Fruit fly (Drosophila melanogaster) whole organism, embryonic: ENCODE results near the gene Rm62.

Source experiments
- Atf6 ChIP-seq: fragments of 200-800 bp; sonication (Bioruptor generic); IDR thresholded peaks from 2 replicates; pipeline ENCODE4 v1.3.6; 2022; ENCODE audit warnings: missing biosample characterization, missing genetic modification characterization
- B-H1 ChIP-seq: fragments of 200-800 bp; sonication (Bioruptor generic); IDR thresholded peaks from 3 replicates; pipeline ENCODE4 v1.3.6; 2022; ENCODE audit warnings: missing biosample characterization, missing genetic modification characterization
- CG11247 ChIP-seq: fragments of 200-800 bp; sonication (Bioruptor generic); IDR thresholded peaks from 2 replicates; pipeline ENCODE4 v1.3.6; 2022; ENCODE audit warnings: missing biosample characterization, missing genetic modification characterization
- CG11560 ChIP-seq: fragments of 200-800 bp; sonication (Bioruptor generic); IDR thresholded peaks from 3 replicates; pipeline ENCODE4 v1.3.6; 2022; ENCODE audit warnings: missing biosample characterization, missing genetic modification characterization
- CG12942 ChIP-seq: fragments of 200-800 bp; sonication (Bioruptor generic); optimal IDR thresholded peaks from 3 replicates; lab custom pipeline; 2016; ENCODE audit warnings: missing biosample characterization, missing genetic modification characterization
- CG1529 ChIP-seq: fragments of 200-800 bp; sonication (Bioruptor generic); optimal IDR thresholded peaks from 3 replicates; lab custom pipeline; 2018; ENCODE audit warnings: missing biosample characterization, missing genetic modification characterization
- CG16813 ChIP-seq: fragments of 200-800 bp; sonication (Bioruptor generic); IDR thresholded peaks from 3 replicates; pipeline ENCODE4 v1.3.6; 2022; ENCODE audit warnings: missing biosample characterization, missing genetic modification characterization; ENCODE audit not compliant: partially characterized antibody
- CG17328 ChIP-seq: fragments of 200-800 bp; sonication (Bioruptor generic); IDR thresholded peaks from 2 replicates; pipeline ENCODE4 v1.3.6; 2022; ENCODE audit warnings: missing biosample characterization, missing genetic modification characterization
- CG18599 ChIP-seq: fragments of 200-800 bp; sonication (Bioruptor generic); optimal IDR thresholded peaks from 3 replicates; lab custom pipeline; 2017; ENCODE audit warnings: missing biosample characterization, missing genetic modification characterization, mild to moderate bottlenecking, moderate library complexity, missing genetic modification reagents
- CG3163 ChIP-seq: fragments of 200-800 bp; sonication (Bioruptor generic); optimal IDR thresholded peaks from 3 replicates; lab custom pipeline; 2016; ENCODE audit warnings: missing biosample characterization, missing genetic modification characterization
- CG32772 ChIP-seq: fragments of 200-800 bp; sonication (Bioruptor generic); IDR thresholded peaks from 2 replicates; pipeline ENCODE4 v1.3.6; 2022; ENCODE audit warnings: missing biosample characterization, missing genetic modification characterization
- CG3407 ChIP-seq: fragments of 200-800 bp; sonication (Bioruptor generic); optimal IDR thresholded peaks from 2 replicates; lab custom pipeline; 2018; ENCODE audit warnings: missing biosample characterization, mild to moderate bottlenecking, missing genetic modification characterization
- CG3847 ChIP-seq: fragments of 200-800 bp; sonication (Bioruptor generic); IDR thresholded peaks from 2 replicates; pipeline ENCODE4 v1.3.6; 2022; ENCODE audit warnings: missing biosample characterization, missing genetic modification characterization
- CG4360 ChIP-seq: fragments of 200-800 bp; sonication (Bioruptor generic); IDR thresholded peaks from 2 replicates; pipeline ENCODE4 v1.3.6; 2022; ENCODE audit warnings: missing biosample characterization, missing genetic modification characterization
- CG5245 ChIP-seq: fragments of 200-800 bp; sonication (Bioruptor generic); optimal IDR thresholded peaks from 3 replicates; lab custom pipeline; 2016; ENCODE audit warnings: missing biosample characterization, missing genetic modification characterization
- CG6683 ChIP-seq: fragments of 200-800 bp; sonication (Bioruptor generic); optimal IDR thresholded peaks from 2 replicates; lab custom pipeline; 2017; ENCODE audit warnings: missing biosample characterization, mild to moderate bottlenecking, missing genetic modification characterization, missing genetic modification reagents
- CG8388 ChIP-seq: fragments of 200-800 bp; sonication (Bioruptor generic); optimal IDR thresholded peaks from 2 replicates; lab custom pipeline; 2019; ENCODE audit warnings: missing biosample characterization, mild to moderate bottlenecking, missing genetic modification characterization, moderate library complexity
- CG8944 ChIP-seq: fragments of 200-800 bp; sonication (Bioruptor generic); optimal IDR thresholded peaks from 3 replicates; lab custom pipeline; 2016; ENCODE audit warnings: missing biosample characterization, missing genetic modification characterization
- CoRest ChIP-seq: fragments of 200-800 bp; sonication (Bioruptor generic); optimal IDR thresholded peaks from 3 replicates; lab custom pipeline; 2018; ENCODE audit warnings: missing biosample characterization, mild to moderate bottlenecking, missing genetic modification characterization, moderate library complexity
- D19B ChIP-seq: fragments of 200-800 bp; sonication (Bioruptor generic); optimal IDR thresholded peaks from 2 replicates; lab custom pipeline; 2017; ENCODE audit warnings: missing biosample characterization, mild to moderate bottlenecking, missing genetic modification characterization
- Dfd ChIP-seq, 2 experiments: fragments of >200 bp; optimal IDR thresholded peaks; 2 replicates each; lab custom pipeline; 2017; ENCODE audit warnings: missing biosample characterization in 2 of 2, missing genetic modification characterization in 2 of 2
- Dip2 ChIP-seq: fragments of 200-800 bp; sonication (Bioruptor generic); IDR thresholded peaks from 2 replicates; pipeline ENCODE4 v1.3.6; 2022; ENCODE audit warnings: missing biosample characterization, missing genetic modification characterization
- Doc3 ChIP-seq: fragments of 200-800 bp; sonication (Bioruptor generic); IDR thresholded peaks from 3 replicates; pipeline ENCODE4 v1.3.6; 2022; ENCODE audit warnings: missing biosample characterization, missing genetic modification characterization; ENCODE audit not compliant: partially characterized antibody
- Drgx ChIP-seq: fragments of 200-800 bp; sonication (Bioruptor generic); IDR thresholded peaks from 2 replicates; pipeline ENCODE4 v1.3.6; 2022; ENCODE audit warnings: missing biosample characterization, missing genetic modification characterization
- Ets65A ChIP-seq: fragments of 200-800 bp; sonication (Bioruptor generic); peaks from one replicate; lab custom pipeline; 2016; ENCODE audit warnings: missing biosample characterization, missing genetic modification characterization
- Ets97D ChIP-seq: fragments of 200-800 bp; sonication (Bioruptor generic); optimal IDR thresholded peaks from 3 replicates; lab custom pipeline; 2016; ENCODE audit warnings: missing biosample characterization, missing genetic modification characterization
- H2.0 ChIP-seq: fragments of 200-800 bp; sonication (Bioruptor generic); IDR thresholded peaks from 2 replicates; pipeline ENCODE4 v1.3.6; 2022; ENCODE audit warnings: missing biosample characterization, missing genetic modification characterization
- Hand ChIP-seq: fragments of 200-800 bp; sonication (Bioruptor generic); optimal IDR thresholded peaks from 2 replicates; lab custom pipeline; 2017; ENCODE audit warnings: mild to moderate bottlenecking, missing biosample characterization, missing genetic modification reagents, missing genetic modification characterization
- Lhr ChIP-seq: fragments of 200-800 bp; sonication (Bioruptor generic); optimal IDR thresholded peaks from 3 replicates; lab custom pipeline; 2017; ENCODE audit warnings: mild to moderate bottlenecking, missing biosample characterization, missing genetic modification reagents, missing genetic modification characterization
- Mrtf ChIP-seq: fragments of 200-800 bp; sonication (Bioruptor generic); IDR thresholded peaks from 3 replicates; pipeline ENCODE4 v1.3.6; 2022; ENCODE audit warnings: missing biosample characterization, missing genetic modification characterization
- NFAT ChIP-seq: fragments of 200-800 bp; sonication (Bioruptor generic); IDR thresholded peaks from 2 replicates; pipeline ENCODE4 v1.3.6; 2022; ENCODE audit warnings: missing biosample characterization, missing genetic modification characterization
- Neu2 ChIP-seq: fragments of 200-800 bp; sonication (Bioruptor generic); optimal IDR thresholded peaks from 3 replicates; lab custom pipeline; 2016; ENCODE audit warnings: missing biosample characterization, missing genetic modification characterization, borderline replicate concordance
- Rfx ChIP-seq: fragments of 200-800 bp; sonication (Bioruptor generic); IDR thresholded peaks from 2 replicates; pipeline ENCODE4 v1.3.6; 2022; ENCODE audit warnings: missing biosample characterization, missing genetic modification characterization
- ara ChIP-seq: fragments of 200-800 bp; sonication (Bioruptor generic); IDR thresholded peaks from 2 replicates; pipeline ENCODE4 v1.3.6; 2022; ENCODE audit warnings: missing biosample characterization, missing genetic modification characterization
- btn ChIP-seq: fragments of 200-800 bp; sonication (Bioruptor generic); optimal IDR thresholded peaks from 2 replicates; lab custom pipeline; 2016; ENCODE audit warnings: missing biosample characterization, missing genetic modification characterization
- cad ChIP-seq: fragments of >200 bp; optimal IDR thresholded peaks from 2 replicates; lab custom pipeline; 2017; ENCODE audit warnings: missing biosample characterization, missing genetic modification characterization
- crc ChIP-seq: fragments of 200-800 bp; sonication (Bioruptor generic); optimal IDR thresholded peaks from 2 replicates; lab custom pipeline; 2016; ENCODE audit warnings: missing biosample characterization, missing genetic modification characterization
- crol ChIP-seq: fragments of 200-800 bp; sonication (Bioruptor generic); IDR thresholded peaks from 2 replicates; pipeline ENCODE4 v1.3.6; 2022; ENCODE audit warnings: missing biosample characterization, missing genetic modification characterization
- danr ChIP-seq: fragments of 200-800 bp; sonication (Bioruptor generic); IDR thresholded peaks from 2 replicates; pipeline ENCODE4 v1.3.6; 2022; ENCODE audit warnings: missing biosample characterization, missing genetic modification characterization
- gcm2 ChIP-seq: fragments of 200-800 bp; sonication (Bioruptor generic); optimal IDR thresholded peaks from 2 replicates; lab custom pipeline; 2016; ENCODE audit warnings: missing biosample characterization, missing genetic modification characterization
- gem ChIP-seq: fragments of 200-800 bp; sonication (Bioruptor generic); optimal IDR thresholded peaks from 2 replicates; lab custom pipeline; 2019; ENCODE audit warnings: missing biosample characterization, mild to moderate bottlenecking, missing genetic modification characterization, moderate library complexity
- gfzf ChIP-seq: fragments of 200-800 bp; sonication (Bioruptor generic); optimal IDR thresholded peaks from 2 replicates; lab custom pipeline; 2016; ENCODE audit warnings: missing biosample characterization, mild to moderate bottlenecking, missing genetic modification characterization, moderate library complexity
- ind ChIP-seq: fragments of 200-800 bp; sonication (Bioruptor generic); optimal IDR thresholded peaks from 3 replicates; lab custom pipeline; 2016; ENCODE audit warnings: missing biosample characterization, missing genetic modification characterization
- kay ChIP-seq: fragments of 200-800 bp; sonication (Bioruptor generic); optimal IDR thresholded peaks from 2 replicates; lab custom pipeline; 2016; ENCODE audit warnings: missing biosample characterization, missing genetic modification characterization
- klu ChIP-seq: fragments of 200-800 bp; sonication (Bioruptor generic); IDR thresholded peaks from 2 replicates; pipeline ENCODE4 v1.3.6; 2022; ENCODE audit warnings: missing biosample characterization, missing genetic modification characterization
- lbe ChIP-seq: fragments of 200-800 bp; sonication (Bioruptor generic); optimal IDR thresholded peaks from 2 replicates; lab custom pipeline; 2016; ENCODE audit warnings: missing biosample characterization, mild to moderate bottlenecking, missing genetic modification characterization
- lilli ChIP-seq: fragments of 200-800 bp; sonication (Bioruptor generic); optimal IDR thresholded peaks from 3 replicates; lab custom pipeline; 2016; ENCODE audit warnings: missing biosample characterization, missing genetic modification characterization
- lmd ChIP-seq: fragments of 200-800 bp; sonication (Bioruptor generic); IDR thresholded peaks from 2 replicates; pipeline ENCODE4 v1.3.6; 2022; ENCODE audit warnings: missing biosample characterization, missing genetic modification characterization
- tio ChIP-seq: fragments of 200-800 bp; sonication (Bioruptor generic); optimal IDR thresholded peaks from 2 replicates; lab custom pipeline; 2017; ENCODE audit warnings: missing biosample characterization, missing genetic modification characterization, inconsistent platforms
- ttk ChIP-seq: fragments of 200-800 bp; sonication (Bioruptor generic); IDR thresholded peaks from 2 replicates; pipeline ENCODE4 v2.1.2; 2022; ENCODE audit warnings: missing biosample characterization, missing genetic modification characterization
- tx ChIP-seq: fragments of 200-800 bp; sonication (Bioruptor generic); optimal IDR thresholded peaks from 2 replicates; lab custom pipeline; 2016; ENCODE audit warnings: missing biosample characterization, missing genetic modification characterization

The Rm62 gene

DNA sequence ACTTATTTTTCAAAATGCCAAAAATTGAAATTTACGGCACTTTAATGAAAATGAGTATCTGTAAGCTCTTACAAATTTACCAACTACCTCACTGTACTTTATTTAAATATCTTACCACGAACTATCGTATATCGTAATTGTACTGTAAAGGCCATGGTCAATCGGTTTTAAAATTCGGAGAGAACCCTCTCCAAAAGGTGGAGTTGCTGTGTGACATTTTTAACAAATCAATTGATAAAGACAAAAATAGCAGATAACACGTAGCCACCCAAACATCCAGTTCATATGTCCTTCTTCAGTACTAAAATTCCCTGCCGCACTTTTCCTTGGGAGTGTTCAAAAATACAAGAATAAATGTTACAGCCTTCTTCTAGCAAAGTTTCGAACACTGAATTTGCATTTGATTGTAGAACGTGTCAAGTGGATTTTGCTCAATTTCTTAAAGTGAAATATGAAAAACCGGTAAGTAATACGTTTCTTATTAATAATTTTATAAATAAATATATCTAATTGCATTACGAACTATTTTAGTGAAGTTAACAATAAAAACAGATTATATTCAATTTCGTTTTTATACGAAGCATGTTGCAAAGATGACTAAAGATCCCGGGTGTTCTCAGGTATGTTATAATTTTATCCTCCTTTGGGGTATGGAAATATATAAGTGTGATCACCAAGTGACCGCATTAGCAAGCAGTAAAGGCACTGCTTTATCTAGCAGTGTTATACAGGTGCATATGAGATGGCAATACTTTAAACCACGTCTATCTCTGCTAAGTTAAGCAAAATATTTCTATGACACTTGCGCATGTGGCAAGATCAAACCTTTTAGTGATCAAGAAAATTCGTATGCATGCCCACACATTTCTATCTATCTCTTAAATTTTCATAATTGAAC lies 1.4 kb upstream of the Rm62 start (continued):
- TF ChIP-seq B-H1 (GFP tag; lab: Robert Waterston, UW) (no peak), danr (GFP tag; lab: Robert Waterston, UW) (no peak), CG12942 (GFP tag; lab: Kevin White, UChicago) (no peak), btn (GFP tag; lab: Kevin White, UChicago) (no peak), CoRest (tag; lab: Kevin White, UChicago) (no peak), CG3163 (GFP tag; lab: Kevin White, UChicago) (no peak), H2.0 (GFP tag; lab: Robert Waterston, UW) (no peak), CG4360 (GFP tag; lab: Robert Waterston, UW) (no peak), Ets97D (no peak), gcm2 (GFP tag; lab: Kevin White, UChicago) (no peak), crol (no peak), CG6683 (GFP tag; lab: Kevin White, UChicago) (no peak), gfzf (peak; percentile 47), ttk (GFP tag; lab: Robert Waterston, UW) (no peak), CG11560 (tag; lab: Robert Waterston, UW) (no peak), klu (no peak), CG8388 (GFP tag; lab: Kevin White, UChicago) (no peak), tx (GFP tag; lab: Kevin White, UChicago) (no peak), Ets65A (GFP tag; lab: Kevin White, UChicago) (no peak), Lhr (GFP tag; lab: Kevin White, UChicago) (peak; percentile 41), gem (no peak), CG1529 (GFP tag; lab: Kevin White, UChicago) (no peak), cad (GFP tag; lab: Kevin White, UChicago) (no peak), CG17328 (GFP tag; lab: Robert Waterston, UW) (no peak), ara (no peak), CG18599 (no peak), ind (no peak), Doc3 (no peak), Mrtf (GFP tag; lab: Robert Waterston, UW) (no peak), Neu2 (peak; percentile 80), CG3847 (GFP tag; lab: Robert Waterston, UW) (no peak), Dfd (GFP tag; optimal IDR thresholded peaks at IDR 0.05; lab: Kevin White, UChicago) (no peak), Dip2 (peak; percentile 77), Rfx (no peak), CG3407 (GFP tag; lab: Kevin White, UChicago) (no peak), kay (GFP tag; lab: Kevin White, UChicago) (no peak), NFAT (GFP tag; lab: Robert Waterston, UW) (no peak), lmd (no peak), Hand (no peak), CG8944 (no peak), CG5245 (GFP tag; lab: Kevin White, UChicago) (no peak), crc (GFP tag; lab: Kevin White, UChicago) (no peak), CG32772 (GFP tag; lab: Robert Waterston, UW) (no peak), D19B (no peak), tio (GFP tag; lab: Kevin White, UChicago) (no peak), Atf6 (GFP tag; lab: Robert Waterston, UW) (no peak), Drgx (GFP tag; lab: Robert Waterston, UW) (no peak), CG16813 (GFP tag; lab: Robert Waterston, UW) (peak; percentile 31; the same call in 1 of the 3 replicates), CG11247 (GFP tag; lab: Robert Waterston, UW) (no peak), lbe (GFP tag; lab: Kevin White, UChicago) (no peak), lilli (GFP tag; lab: Kevin White, UChicago) (no peak)
